Worm (Caenorhabditis elegans) whole organism, L1 larva: ENCODE data around the gene ZK1248.15.
A peak's percentile ranks its signal among the peaks of the same experiment; 100 is the strongest.

Experiments
- ceh-63 ChIP-seq: fragments of 200-800 bp; sonication (Bioruptor generic); optimal IDR thresholded peaks from 2 replicates; lab custom pipeline; 2018; ENCODE audit warnings: mild to moderate bottlenecking, missing genetic modification characterization, missing compliant biosample characterization
- ceh-88 ChIP-seq: fragments of 200-800 bp; sonication (Bioruptor generic); IDR thresholded peaks from 2 replicates; pipeline ENCODE4 v1.3.6; 2022; ENCODE audit warnings: missing genetic modification characterization, missing compliant biosample characterization
- ceh-90 ChIP-seq: sonication (generic microtip); optimal IDR thresholded peaks from 2 replicates; lab custom pipeline; 2016; ENCODE audit warnings: missing genetic modification characterization, missing compliant biosample characterization
- ces-1 ChIP-seq: fragments of 150-350 bp; optimal IDR thresholded peaks from 2 replicates; lab custom pipeline; 2014; ENCODE audit warnings: missing biosample characterization, missing genetic modification reagents, missing genetic modification characterization
- dsc-1 ChIP-seq: sonication (generic microtip); optimal IDR thresholded peaks from 2 replicates; lab custom pipeline; 2016; ENCODE audit warnings: mild to moderate bottlenecking, missing genetic modification characterization, missing compliant biosample characterization
- efl-1 ChIP-seq, 4 experiments: fragments of 150-350 bp; optimal IDR thresholded peaks in 3 of 4; peaks in 1 of 4; 1 replicate in 1 of 4; 2 replicates in 3 of 4; lab custom pipeline; 2014; ENCODE audit warnings: missing biosample characterization in 2 of 4, missing genetic modification characterization in 2 of 4, missing genetic modification reagents in 2 of 4
- egl-27 ChIP-seq, 2 experiments: fragments of 150-350 bp in 1 of 2; sonication (generic microtip); optimal IDR thresholded peaks; 3 replicates each; lab custom pipeline; 2017 to 2018; ENCODE audit warnings: missing biosample characterization in 2 of 2, missing genetic modification characterization in 2 of 2, missing genetic modification reagents in 2 of 2
- fkh-4 ChIP-seq: sonication (generic microtip); optimal IDR thresholded peaks from 2 replicates; lab custom pipeline; 2016; ENCODE audit warnings: missing compliant biosample characterization, missing genetic modification characterization, borderline replicate concordance
- fos-1 ChIP-seq: fragments of 150-350 bp; optimal IDR thresholded peaks from 2 replicates; lab custom pipeline; 2014; ENCODE audit warnings: missing biosample characterization, missing genetic modification characterization
- hlh-17 ChIP-seq: fragments of 200-800 bp; sonication (Bioruptor generic); optimal IDR thresholded peaks from 2 replicates; lab custom pipeline; 2018; ENCODE audit warnings: missing genetic modification characterization, mild to moderate bottlenecking, missing compliant biosample characterization, moderate library complexity, borderline replicate concordance
- hpl-2 ChIP-seq: fragments of 150-350 bp; optimal IDR thresholded peaks from 2 replicates; lab custom pipeline; 2014; ENCODE audit warnings: missing biosample characterization, missing genetic modification reagents, missing genetic modification characterization
- jun-1 ChIP-seq: fragments of 150-350 bp; optimal IDR thresholded peaks from 2 replicates; lab custom pipeline; 2014; ENCODE audit warnings: missing biosample characterization, missing genetic modification reagents, missing genetic modification characterization
- lin-13 ChIP-seq: fragments of 150-350 bp; optimal IDR thresholded peaks from 2 replicates; lab custom pipeline; 2014; ENCODE audit warnings: missing biosample characterization, missing genetic modification reagents, missing genetic modification characterization
- lin-14 ChIP-seq: fragments of 200-800 bp; sonication (Bioruptor generic); optimal IDR thresholded peaks from 2 replicates; lab custom pipeline; 2018; ENCODE audit warnings: mild to moderate bottlenecking, missing genetic modification characterization, moderate library complexity, missing compliant biosample characterization
- lin-15B ChIP-seq: fragments of 150-350 bp; sonication (generic microtip); optimal IDR thresholded peaks from 3 replicates; lab custom pipeline; 2014; ENCODE audit warnings: missing biosample characterization, missing genetic modification characterization
- lir-3 ChIP-seq: sonication (generic microtip); optimal IDR thresholded peaks from 2 replicates; lab custom pipeline; 2016; ENCODE audit warnings: mild to moderate bottlenecking, missing genetic modification characterization, moderate library complexity, missing compliant biosample characterization; ENCODE audit not compliant: poor library complexity
- mdl-1 ChIP-seq, 2 experiments: fragments of 150-350 bp; optimal IDR thresholded peaks; 2 replicates each; lab custom pipeline; 2014 to 2017; ENCODE audit warnings: missing biosample characterization in 2 of 2, missing genetic modification characterization in 2 of 2, inconsistent platforms in 1 of 2
- nhr-28 ChIP-seq: fragments of 150-350 bp; optimal IDR thresholded peaks from 2 replicates; lab custom pipeline; 2014; ENCODE audit warnings: missing biosample characterization, missing genetic modification characterization
- nhr-71 ChIP-seq: sonication (generic microtip); optimal IDR thresholded peaks from 2 replicates; lab custom pipeline; 2016; ENCODE audit warnings: mild to moderate bottlenecking, missing genetic modification characterization, moderate library complexity, missing compliant biosample characterization
- nhr-77 ChIP-seq: fragments of 150-350 bp; optimal IDR thresholded peaks from 2 replicates; lab custom pipeline; 2014; ENCODE audit warnings: missing biosample characterization, missing genetic modification characterization
- pag-3 ChIP-seq: sonication (generic microtip); optimal IDR thresholded peaks from 2 replicates; lab custom pipeline; 2017; ENCODE audit warnings: missing genetic modification characterization, mild to moderate bottlenecking, missing compliant biosample characterization, antibody characterized with exemption, borderline replicate concordance; ENCODE audit not compliant: insufficient read depth
- rnt-1 ChIP-seq: sonication (generic microtip); optimal IDR thresholded peaks from 2 replicates; lab custom pipeline; 2016; ENCODE audit warnings: mild to moderate bottlenecking, missing genetic modification characterization, moderate library complexity, missing compliant biosample characterization
- sptf-1 ChIP-seq: fragments of 150-350 bp; optimal IDR thresholded peaks from 2 replicates; lab custom pipeline; 2014; ENCODE audit warnings: missing biosample characterization, missing genetic modification characterization
- tbx-2 ChIP-seq: sonication (generic microtip); optimal IDR thresholded peaks from 2 replicates; lab custom pipeline; 2016; ENCODE audit warnings: missing genetic modification characterization, missing compliant biosample characterization
- unc-30 ChIP-seq: sonication (generic microtip); optimal IDR thresholded peaks from 2 replicates; lab custom pipeline; 2017; ENCODE audit warnings: missing biosample characterization, missing genetic modification characterization
- unc-62 ChIP-seq: fragments of 150-350 bp; optimal IDR thresholded peaks from 2 replicates; lab custom pipeline; 2014; ENCODE audit warnings: missing biosample characterization, missing genetic modification reagents, missing genetic modification characterization
- ztf-4 ChIP-seq: fragments of 150-350 bp; optimal IDR thresholded peaks from 2 replicates; lab custom pipeline; 2014; ENCODE audit warnings: missing biosample characterization, missing genetic modification characterization

ZK1248.15 gene

DNA sequence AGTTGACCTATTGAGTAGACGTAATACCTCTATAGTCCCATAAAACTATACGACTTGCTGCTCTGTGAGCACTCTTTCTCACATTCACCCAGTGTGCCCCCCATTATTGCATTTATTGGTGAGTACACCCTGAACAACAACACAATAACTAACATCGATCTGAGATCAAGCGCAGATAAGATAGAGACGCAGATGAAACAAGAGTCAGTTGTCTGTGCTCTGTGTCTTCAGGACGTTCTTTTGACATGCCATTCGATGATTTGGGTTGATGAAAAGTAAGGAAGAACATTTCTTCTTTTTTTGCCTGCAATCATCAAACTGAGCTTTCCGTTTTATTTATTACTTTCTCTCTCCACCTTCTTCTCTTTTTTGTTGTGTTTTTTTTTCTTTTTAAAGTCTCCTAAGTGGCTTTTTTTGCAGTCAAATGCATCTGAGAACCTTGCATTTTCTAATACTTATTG is 48.0 kb downstream of the ZK1248.15 start, which contains the start of gene lect-2:
lect-2 (plus strand) TSS at position 411 of the 461 bp plus-strand sequence.
- TF ChIP-seq efl-1 (optimal IDR thresholded peaks at IDR 0.05; lab: Kevin White, UChicago) (no peak), efl-1 (GFP tag; optimal IDR thresholded peaks at IDR 0.05 in 1 of 2; lab: Kevin White, UChicago) (peak in 1 of 2 experiments; percentile 42), nhr-71 (tag; lab: Kevin White, UChicago) (peak; percentile 0), egl-27 (tag; optimal IDR thresholded peaks at IDR 0.05; lab: Kevin White, UChicago) (no peak), jun-1 (tag; lab: Kevin White, UChicago) (no peak), lin-13 (no peak), fos-1 (tag; lab: Kevin White, UChicago) (no peak), hlh-17 (GFP tag; lab: Kevin White, UChicago) (no peak), mdl-1 (tag; optimal IDR thresholded peaks at IDR 0.05; lab: Kevin White, UChicago) (no peak), hpl-2 (GFP tag; lab: Kevin White, UChicago) (no peak), ceh-88 (no peak), ceh-63 (GFP tag; lab: Kevin White, UChicago) (no peak), dsc-1 (tag; lab: Kevin White, UChicago) (no peak), lir-3 (no peak), lin-15B (tag; lab: Kevin White, UChicago) (no peak), ceh-90 (tag; lab: Kevin White, UChicago) (no peak), ztf-4 (no peak), nhr-77 (tag; lab: Kevin White, UChicago) (no peak), ces-1 (GFP tag; lab: Kevin White, UChicago) (no peak), fkh-4 (tag; lab: Kevin White, UChicago) (no peak), rnt-1 (tag; lab: Kevin White, UChicago) (peak; percentile 36), pag-3 (peak; percentile 89), lin-14 (peak; percentile 58), sptf-1 (tag; lab: Kevin White, UChicago) (no peak), tbx-2 (no peak), unc-62 (no peak)

- no peak for TF ChIP-seq nhr-28 (tag; lab: Kevin White, UChicago)
- no peak for TF ChIP-seq unc-30 (tag; lab: Kevin White, UChicago)
- no peak for TF ChIP-seq unc-62
- TF ChIP-seq, all 84 proteins: peak for 0
These were observed 49.5 kb downstream of the ZK1248.15 start, which contains the start of gene K05F1.13 for ce11 chrII:5788815-5789214. Gene K05F1.13, plus strand, starts transcription at chrII:5789115.
